Worm (Caenorhabditis elegans): ENCODE data around the gene cutl-17.

Gene cutl-17

ce11 chrIV:9442106-9442532 lies 15.2 kb downstream of the cutl-17 start:
- TF ChIP-seq elt-2 (tag; optimal IDR thresholded peaks at IDR 0.05) (peak; percentile 93), dve-1 (tag; optimal IDR thresholded peaks at IDR 0.05) (no peak), K09A11.1 (tag; optimal IDR thresholded peaks at IDR 0.05; ENCODE audit: insufficient read depth) (no peak), che-1 (tag; optimal IDR thresholded peaks at IDR 0.05) (no peak), unc-55 (GFP tag; optimal IDR thresholded peaks at IDR 0.05) (no peak)

ce11 chrIV:9441391-9441790 lies 15.9 kb downstream of the cutl-17 start:
- TF ChIP-seq pax-1 (tag; optimal IDR thresholded peaks at IDR 0.05) (no peak), pat-9 (tag; optimal IDR thresholded peaks at IDR 0.05) (no peak), ceh-24 (tag; optimal IDR thresholded peaks at IDR 0.05) (no peak), ceh-48 (tag; optimal IDR thresholded peaks at IDR 0.05) (no peak), hlh-30 (tag; optimal IDR thresholded peaks at IDR 0.05; ENCODE audit: insufficient read depth) (no peak), lin-11 (tag; optimal IDR thresholded peaks at IDR 0.05) (no peak), fax-1 (tag; optimal IDR thresholded peaks at IDR 0.05) (no peak), tbx-2 (tag; optimal IDR thresholded peaks at IDR 0.05) (no peak), Y22D7AL.16 (tag; optimal IDR thresholded peaks at IDR 0.05) (no peak), rnt-1 (tag; optimal IDR thresholded peaks at IDR 0.05) (no peak), fkh-10 (GFP tag; optimal IDR thresholded peaks at IDR 0.05) (no peak), ceh-9 (tag; optimal IDR thresholded peaks at IDR 0.05) (no peak), elt-2 (tag; optimal IDR thresholded peaks at IDR 0.05) (no peak), mec-3 (tag; optimal IDR thresholded peaks at IDR 0.05; ENCODE audit: borderline replicate concordance) (no peak), hlh-13 (GFP tag; optimal IDR thresholded peaks at IDR 0.05) (no peak), hlh-6 (tag; optimal IDR thresholded peaks at IDR 0.05) (no peak), odd-2 (tag; optimal IDR thresholded peaks at IDR 0.05) (no peak), dve-1 (tag; optimal IDR thresholded peaks at IDR 0.05) (no peak), ceh-22 (tag; optimal IDR thresholded peaks at IDR 0.05) (no peak), eyg-1 (tag; optimal IDR thresholded peaks at IDR 0.05) (no peak)

DNA sequence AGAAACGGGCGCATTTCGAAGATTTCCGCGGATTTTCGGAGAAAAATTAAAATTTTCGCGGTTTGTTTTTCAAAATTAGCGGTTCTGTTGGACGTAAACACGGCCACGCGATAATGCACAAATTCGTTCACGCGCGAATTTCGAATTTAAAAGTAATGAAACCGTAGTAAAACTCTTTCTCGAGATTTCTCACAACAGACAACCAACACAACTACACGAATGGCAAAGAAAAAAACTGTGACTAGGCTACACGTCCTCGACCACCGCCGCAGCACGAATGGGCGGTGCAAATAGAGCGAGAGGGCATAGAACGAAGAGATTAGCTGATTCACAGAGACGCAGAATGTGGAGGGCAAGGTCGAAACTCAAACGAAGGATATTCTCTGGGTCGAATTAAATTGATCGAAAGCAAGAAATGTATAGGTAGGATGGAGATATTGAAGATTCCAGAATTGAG lies 16.4 kb downstream of the cutl-17 start, which contains the start of gene idh-1:
idh-1 (minus strand) TSS at position 228 of the 457 bp plus-strand sequence.
- TF ChIP-seq npax-4 (tag; optimal IDR thresholded peaks at IDR 0.05) (no peak), ama-1 (optimal IDR thresholded peaks at IDR 0.05) (no peak), pag-3 (tag; optimal IDR thresholded peaks at IDR 0.05; ENCODE audit: borderline replicate concordance) (no peak), ceh-31 (tag; optimal IDR thresholded peaks at IDR 0.05) (peak; percentile 6), ceh-34 (tag; optimal IDR thresholded peaks at IDR 0.05) (no peak), elt-4 (tag; optimal IDR thresholded peaks at IDR 0.05) (no peak), pha-4 (tag; optimal IDR thresholded peaks at IDR 0.05) (no peak), tbx-7 (tag; optimal IDR thresholded peaks at IDR 0.05) (no peak), tbx-2 (tag; optimal IDR thresholded peaks at IDR 0.05) (peak; percentile 14), ceh-2 (tag; optimal IDR thresholded peaks at IDR 0.05) (peak; percentile 1), nfya-1 (tag; optimal IDR thresholded peaks at IDR 0.05) (peak; percentile 12), eyg-1 (tag; optimal IDR thresholded peaks at IDR 0.05) (no peak), hlh-15 (tag; optimal IDR thresholded peaks at IDR 0.05) (no peak), syd-9 (tag; optimal IDR thresholded peaks at IDR 0.05) (no peak), sdc-2 (tag; optimal IDR thresholded peaks at IDR 0.05) (no peak), ref-2 (tag; optimal IDR thresholded peaks at IDR 0.05) (no peak), pat-9 (tag; optimal IDR thresholded peaks at IDR 0.05) (no peak), hlh-30 (tag; optimal IDR thresholded peaks at IDR 0.05; ENCODE audit: insufficient read depth) (no peak), F13H6.1 (tag; optimal IDR thresholded peaks at IDR 0.05) (no peak), unc-3 (GFP tag; conservative IDR thresholded peaks at IDR 0.05) (no peak), unc-3 (tag; optimal IDR thresholded peaks at IDR 0.05) (no peak)

Measured in whole organism, late embryonic.